Worm (Caenorhabditis elegans): Measurements from ENCODE around the gene K02A2.5.

The K02A2.5 gene

ce11 chrII:7379021-7379420, 32.8 kb downstream of the K02A2.5 start, which contains the start of gene C07D10.6:
Gene C07D10.6, plus strand, starts transcription at chrII:7379321.
- TF ChIP-seq F39B2.1 (GFP tag; IDR thresholded peaks at IDR 0.05) (no peak), gei-17 (GFP tag; optimal IDR thresholded peaks at IDR 0.05) (no peak), K11D2.4 (GFP tag; IDR thresholded peaks at IDR 0.05) (no peak), Y95B8A.8 (GFP tag; IDR thresholded peaks at IDR 0.05) (no peak), lir-1 (GFP tag; conservative IDR thresholded peaks at IDR 0.05) (no peak), madf-10 (tag; optimal IDR thresholded peaks at IDR 0.05) (no peak), mel-28 (tag; optimal IDR thresholded peaks at IDR 0.05; ENCODE audit: borderline replicate concordance) (no peak), pbrm-1 (GFP tag; IDR thresholded peaks at IDR 0.05) (no peak), cebp-1 (GFP tag; IDR thresholded peaks at IDR 0.05) (no peak), cebp-1 (tag; optimal IDR thresholded peaks at IDR 0.05) (no peak), unc-62 (GFP tag; optimal IDR thresholded peaks at IDR 0.05) (no peak), B0336.3 (GFP tag; IDR thresholded peaks at IDR 0.05) (no peak), F55B11.4 (tag; optimal IDR thresholded peaks at IDR 0.05; ENCODE audit: borderline replicate concordance, insufficient read depth) (no peak)

- no peak for TF ChIP-seq mel-28 (tag; optimal IDR thresholded peaks at IDR 0.05; ENCODE audit: borderline replicate concordance)
- no peak for TF ChIP-seq F57C9.4 (tag; optimal IDR thresholded peaks at IDR 0.05)
- TF ChIP-seq akir-1 (GFP tag; optimal IDR thresholded peaks at IDR 0.05): no peak
- TF ChIP-seq F22D6.2 (tag; optimal IDR thresholded peaks at IDR 0.05): no peak
- TF ChIP-seq pha-4 (tag; optimal IDR thresholded peaks at IDR 0.05): no peak
Observed at ce11 chrII:7374980-7375379, 36.9 kb downstream of the K02A2.5 start, which contains the start of gene F43E2.1. Gene F43E2.1, plus strand, starts transcription at chrII:7375280.

ce11 chrII:7374143-7374542, 37.7 kb downstream of the K02A2.5 start, which contains the start of the genes mtch-1 and rpb-4:
Gene mtch-1, minus strand, starts transcription at chrII:7374166.
Gene rpb-4, plus strand, starts transcription at chrII:7374495.
- no peak for TF ChIP-seq mxl-1 (tag; optimal IDR thresholded peaks at IDR 0.05)
- TF ChIP-seq tbp1 (GFP tag; optimal IDR thresholded peaks at IDR 0.05): no peak
- TF ChIP-seq attf-5 (GFP tag; optimal IDR thresholded peaks at IDR 0.05): peak; percentile 13
- no peak for TF ChIP-seq F10E7.11 (tag; optimal IDR thresholded peaks at IDR 0.05)
- TF ChIP-seq ceh-27 (GFP tag; optimal IDR thresholded peaks at IDR 0.05): no peak
- peak; percentile 11 for TF ChIP-seq rpc-1 (optimal IDR thresholded peaks at IDR 0.05)
- TF ChIP-seq rpc-1 (tag; optimal IDR thresholded peaks at IDR 0.05): no peak
- peak; percentile 23 for TF ChIP-seq snpc-3.4 (tag; optimal IDR thresholded peaks at IDR 0.05)
- peak; percentile 12 for TF ChIP-seq ztf-18 (tag; optimal IDR thresholded peaks at IDR 0.05)
- TF ChIP-seq ceh-58 (GFP tag; IDR thresholded peaks at IDR 0.05): no peak
- peak; percentile 44 for TF ChIP-seq snpc-1.1 (tag; optimal IDR thresholded peaks at IDR 0.05; ENCODE audit: insufficient read depth)
- TF ChIP-seq snpc-4 (GFP tag; optimal IDR thresholded peaks at IDR 0.05): peak; percentile 39
- peak in 1 of 4 experiments; percentile 34 for TF ChIP-seq snpc-4 (tag; optimal IDR thresholded peaks at IDR 0.05)
- TF ChIP-seq madf-8 (GFP tag; conservative IDR thresholded peaks at IDR 0.05): no peak
- TF ChIP-seq bed-1 (GFP tag; IDR thresholded peaks at IDR 0.05): no peak
- no peak for TF ChIP-seq somi-1 (GFP tag; optimal IDR thresholded peaks at IDR 0.05)
- TF ChIP-seq hlh-26 (GFP tag; conservative IDR thresholded peaks at IDR 0.05): no peak
- TF ChIP-seq F23B12.7 (tag; optimal IDR thresholded peaks at IDR 0.05; ENCODE audit: insufficient read depth): peak; percentile 33
- TF ChIP-seq nhr-80 (tag; optimal IDR thresholded peaks at IDR 0.05): peak; percentile 19

- peak; percentile 42 for TF ChIP-seq ekl-4 (GFP tag; IDR thresholded peaks at IDR 0.05)
- 0 out of 2 replicates have a peak, but pooled peaks have one; percentile 56 for TF ChIP-seq hsf-1 (GFP tag; IDR thresholded peaks at IDR 0.05)
- TF ChIP-seq madf-6 (GFP tag; IDR thresholded peaks at IDR 0.05): peak; percentile 60
- peak; percentile 30; the same call in 1 of the 2 replicates for TF ChIP-seq nfyb-1 (GFP tag; IDR thresholded peaks at IDR 0.05)
- 0 out of 2 replicates have a peak, but pooled peaks have one; percentile 21 for TF ChIP-seq hmg-1.2 (GFP tag; IDR thresholded peaks at IDR 0.05)
- peak; percentile 44; the same call in 1 of the 2 replicates for TF ChIP-seq pbrm-1 (GFP tag; IDR thresholded peaks at IDR 0.05)
- 0 out of 2 replicates have a peak, but pooled peaks have one; percentile 30 for TF ChIP-seq C17E4.6 (GFP tag; IDR thresholded peaks at IDR 0.05)
- TF ChIP-seq ztf-28 (GFP tag; IDR thresholded peaks at IDR 0.05): 0 out of 2 replicates have a peak, but pooled peaks have one; percentile 32
Observed at ce11 chrII:7372371-7372770, 39.5 kb downstream of the K02A2.5 start.
